Fruit fly (Drosophila melanogaster) whole organism, embryonic: ENCODE results near the gene Sld5.

Source experiments
- C15 ChIP-seq: fragments of 200-800 bp; sonication (Bioruptor generic); IDR thresholded peaks from 3 replicates; pipeline ENCODE4 v1.3.6; 2022; ENCODE audit warnings: missing biosample characterization, missing genetic modification characterization
- CG11560 ChIP-seq: fragments of 200-800 bp; sonication (Bioruptor generic); IDR thresholded peaks from 3 replicates; pipeline ENCODE4 v1.3.6; 2022; ENCODE audit warnings: missing biosample characterization, missing genetic modification characterization
- CG11723 ChIP-seq: fragments of 200-800 bp; sonication (Bioruptor generic); optimal IDR thresholded peaks from 2 replicates; lab custom pipeline; 2017; ENCODE audit warnings: missing biosample characterization, mild to moderate bottlenecking, missing genetic modification characterization
- CG14667 ChIP-seq: fragments of 200-800 bp; sonication (Bioruptor generic); IDR thresholded peaks from 2 replicates; pipeline ENCODE4 v1.3.6; 2022; ENCODE audit warnings: missing biosample characterization, missing genetic modification characterization
- CG15011 ChIP-seq: fragments of 200-800 bp; sonication (Bioruptor generic); optimal IDR thresholded peaks from 3 replicates; lab custom pipeline; 2018; ENCODE audit warnings: missing biosample characterization, mild to moderate bottlenecking, missing genetic modification characterization
- CG15073 ChIP-seq: fragments of 200-800 bp; sonication (Bioruptor generic); optimal IDR thresholded peaks from 2 replicates; lab custom pipeline; 2016; ENCODE audit warnings: missing biosample characterization, missing genetic modification characterization
- CG15269 ChIP-seq: fragments of 200-800 bp; sonication (Bioruptor generic); optimal IDR thresholded peaks from 2 replicates; lab custom pipeline; 2018; ENCODE audit warnings: missing biosample characterization, mild to moderate bottlenecking, missing genetic modification characterization, moderate library complexity
- CG15601 ChIP-seq: fragments of 200-800 bp; sonication (Bioruptor generic); optimal IDR thresholded peaks from 3 replicates; lab custom pipeline; 2019; ENCODE audit warnings: missing biosample characterization, mild to moderate bottlenecking, missing genetic modification characterization, moderate library complexity
- CG17361 ChIP-seq: fragments of 200-800 bp; sonication (Bioruptor generic); IDR thresholded peaks from 3 replicates; pipeline ENCODE4 v1.3.6; 2022; ENCODE audit warnings: missing biosample characterization, missing genetic modification characterization
- CG18599 ChIP-seq: fragments of 200-800 bp; sonication (Bioruptor generic); optimal IDR thresholded peaks from 3 replicates; lab custom pipeline; 2017; ENCODE audit warnings: missing biosample characterization, missing genetic modification characterization, mild to moderate bottlenecking, moderate library complexity, missing genetic modification reagents
- CG2116 ChIP-seq: fragments of 200-800 bp; sonication (Bioruptor generic); optimal IDR thresholded peaks from 3 replicates; lab custom pipeline; 2018; ENCODE audit warnings: missing biosample characterization, mild to moderate bottlenecking, missing genetic modification characterization
- CG2129 ChIP-seq: fragments of 200-800 bp; sonication (Bioruptor generic); IDR thresholded peaks from 2 replicates; pipeline ENCODE4 v1.3.6; 2022; ENCODE audit warnings: missing biosample characterization, missing genetic modification characterization; ENCODE audit not compliant: partially characterized antibody
- CG2678 ChIP-seq: fragments of 200-800 bp; sonication (Bioruptor generic); optimal IDR thresholded peaks from 3 replicates; lab custom pipeline; 2019; ENCODE audit warnings: missing biosample characterization, mild to moderate bottlenecking, missing genetic modification characterization, moderate library complexity
- CG2712 ChIP-seq: fragments of 200-800 bp; optimal IDR thresholded peaks from 3 replicates; lab custom pipeline; 2019; ENCODE audit warnings: missing biosample characterization, mild to moderate bottlenecking, missing genetic modification characterization, moderate library complexity
- CG34224 ChIP-seq: fragments of 200-800 bp; sonication (Bioruptor generic); IDR thresholded peaks from 3 replicates; pipeline ENCODE4 v1.3.6; 2022; ENCODE audit warnings: missing biosample characterization, missing genetic modification characterization; ENCODE audit not compliant: partially characterized antibody
- CG4328 ChIP-seq: fragments of 200-800 bp; sonication (Bioruptor generic); optimal IDR thresholded peaks from 3 replicates; lab custom pipeline; 2017; ENCODE audit warnings: missing biosample characterization, missing genetic modification reagents, missing genetic modification characterization
- CG4707 ChIP-seq: fragments of 200-800 bp; sonication (Bioruptor generic); optimal IDR thresholded peaks from 2 replicates; lab custom pipeline; 2018; ENCODE audit warnings: missing biosample characterization, mild to moderate bottlenecking, missing genetic modification characterization, moderate library complexity
- CG6765 ChIP-seq: fragments of 200-800 bp; sonication (Bioruptor generic); optimal IDR thresholded peaks from 3 replicates; lab custom pipeline; 2017; ENCODE audit warnings: missing biosample characterization, mild to moderate bottlenecking, missing genetic modification characterization
- CG8089 ChIP-seq: fragments of 200-800 bp; sonication (Bioruptor generic); optimal IDR thresholded peaks from 3 replicates; lab custom pipeline; 2016; ENCODE audit warnings: missing biosample characterization, missing genetic modification characterization
- CG8388 ChIP-seq: fragments of 200-800 bp; sonication (Bioruptor generic); optimal IDR thresholded peaks from 2 replicates; lab custom pipeline; 2019; ENCODE audit warnings: missing biosample characterization, mild to moderate bottlenecking, missing genetic modification characterization, moderate library complexity
- CG8478 ChIP-seq: fragments of >200 bp; optimal IDR thresholded peaks from 2 replicates; lab custom pipeline; 2018
- CG9215 ChIP-seq: fragments of 200-800 bp; sonication (Bioruptor generic); IDR thresholded peaks from 2 replicates; pipeline ENCODE4 v1.3.6; 2022; ENCODE audit warnings: missing biosample characterization, missing genetic modification characterization
- CG9727 ChIP-seq: fragments of 200-800 bp; sonication (Bioruptor generic); optimal IDR thresholded peaks from 3 replicates; lab custom pipeline; 2017; ENCODE audit warnings: missing biosample characterization, mild to moderate bottlenecking, missing genetic modification characterization
- CG9932 ChIP-seq: fragments of 200-800 bp; sonication (Bioruptor generic); IDR thresholded peaks from 2 replicates; pipeline ENCODE4 v1.3.6; 2022; ENCODE audit warnings: missing biosample characterization, missing genetic modification characterization
- Gsc ChIP-seq: fragments of 200-800 bp; sonication (Bioruptor generic); IDR thresholded peaks from 2 replicates; pipeline ENCODE4 v1.3.6; 2022; ENCODE audit warnings: missing biosample characterization, missing genetic modification characterization
- Hmr ChIP-seq: fragments of 200-800 bp; sonication (Bioruptor generic); optimal IDR thresholded peaks from 3 replicates; lab custom pipeline; 2017; ENCODE audit warnings: mild to moderate bottlenecking, missing biosample characterization, missing genetic modification reagents, missing genetic modification characterization
- Hr3 ChIP-seq: fragments of 200-800 bp; sonication (Bioruptor generic); optimal IDR thresholded peaks from 3 replicates; lab custom pipeline; 2016; ENCODE audit warnings: missing biosample characterization, missing genetic modification characterization
- Lhr ChIP-seq: fragments of 200-800 bp; sonication (Bioruptor generic); optimal IDR thresholded peaks from 3 replicates; lab custom pipeline; 2017; ENCODE audit warnings: mild to moderate bottlenecking, missing biosample characterization, missing genetic modification reagents, missing genetic modification characterization
- MESR4 ChIP-seq: fragments of 200-800 bp; sonication (Bioruptor generic); optimal IDR thresholded peaks from 2 replicates; lab custom pipeline; 2018; ENCODE audit warnings: missing biosample characterization, mild to moderate bottlenecking, missing genetic modification characterization, moderate library complexity
- Max ChIP-seq: fragments of 200-800 bp; sonication (Bioruptor generic); optimal IDR thresholded peaks from 2 replicates; lab custom pipeline; 2016; ENCODE audit warnings: missing biosample characterization, mild to moderate bottlenecking, missing genetic modification characterization
- Optix ChIP-seq: fragments of 200-800 bp; sonication (Bioruptor generic); IDR thresholded peaks from 3 replicates; pipeline ENCODE4 v1.3.6; 2022; ENCODE audit warnings: missing biosample characterization, missing genetic modification characterization
- Stat92E ChIP-seq, 3 experiments: fragments of >200 bp in 2 of 3; fragments of 200-800 bp in 1 of 3; sonication (Bioruptor generic) in 1 of 3; optimal IDR thresholded peaks; 2 replicates each; lab custom pipeline; 2017 to 2019; ENCODE audit warnings: missing biosample characterization in 3 of 3, missing genetic modification characterization in 3 of 3, mild to moderate bottlenecking in 1 of 3, moderate library complexity in 1 of 3
- chn ChIP-seq: fragments of 200-800 bp; sonication (Bioruptor generic); optimal IDR thresholded peaks from 2 replicates; lab custom pipeline; 2016; ENCODE audit warnings: missing biosample characterization, missing genetic modification characterization
- crc ChIP-seq: fragments of 200-800 bp; sonication (Bioruptor generic); optimal IDR thresholded peaks from 2 replicates; lab custom pipeline; 2016; ENCODE audit warnings: missing biosample characterization, missing genetic modification characterization
- eyg ChIP-seq: fragments of 200-800 bp; sonication (Bioruptor generic); optimal IDR thresholded peaks from 3 replicates; lab custom pipeline; 2016; ENCODE audit warnings: missing biosample characterization, missing genetic modification characterization
- gem ChIP-seq: fragments of 200-800 bp; sonication (Bioruptor generic); optimal IDR thresholded peaks from 2 replicates; lab custom pipeline; 2019; ENCODE audit warnings: missing biosample characterization, mild to moderate bottlenecking, missing genetic modification characterization, moderate library complexity
- h ChIP-seq: fragments of >200 bp; optimal IDR thresholded peaks from 2 replicates; lab custom pipeline; 2017
- her ChIP-seq: fragments of 200-800 bp; sonication (Bioruptor generic); optimal IDR thresholded peaks from 2 replicates; lab custom pipeline; 2016; ENCODE audit warnings: missing biosample characterization, missing genetic modification characterization
- kay ChIP-seq: fragments of 200-800 bp; sonication (Bioruptor generic); optimal IDR thresholded peaks from 2 replicates; lab custom pipeline; 2016; ENCODE audit warnings: missing biosample characterization, missing genetic modification characterization
- lab ChIP-seq: fragments of 200-800 bp; sonication (Bioruptor generic); optimal IDR thresholded peaks from 3 replicates; lab custom pipeline; 2017; ENCODE audit warnings: missing biosample characterization, missing genetic modification characterization, mild to moderate bottlenecking, moderate library complexity, missing genetic modification reagents
- lmd ChIP-seq: fragments of 200-800 bp; sonication (Bioruptor generic); IDR thresholded peaks from 2 replicates; pipeline ENCODE4 v1.3.6; 2022; ENCODE audit warnings: missing biosample characterization, missing genetic modification characterization
- nerfin-2 ChIP-seq: fragments of 200-800 bp; sonication (Bioruptor generic); IDR thresholded peaks from 2 replicates; pipeline ENCODE4 v1.3.6; 2022; ENCODE audit warnings: missing biosample characterization, missing genetic modification characterization; ENCODE audit not compliant: partially characterized antibody
- nmo ChIP-seq: fragments of 200-800 bp; sonication (Bioruptor generic); optimal IDR thresholded peaks from 2 replicates; lab custom pipeline; 2018; ENCODE audit warnings: missing biosample characterization, mild to moderate bottlenecking, missing genetic modification characterization, moderate library complexity
- peb ChIP-seq: fragments of 200-800 bp; sonication (Bioruptor generic); IDR thresholded peaks from 2 replicates; pipeline ENCODE4 v1.3.6; 2022; ENCODE audit warnings: missing biosample characterization, missing genetic modification characterization
- run ChIP-seq: fragments of 200-800 bp; sonication (Bioruptor generic); optimal IDR thresholded peaks from 3 replicates; lab custom pipeline; 2018; ENCODE audit warnings: missing biosample characterization, mild to moderate bottlenecking, missing genetic modification characterization
- salm ChIP-seq: fragments of 200-800 bp; sonication (Bioruptor generic); optimal IDR thresholded peaks from 2 replicates; lab custom pipeline; 2018; ENCODE audit warnings: missing biosample characterization, mild to moderate bottlenecking, missing genetic modification characterization
- sens ChIP-seq: fragments of 200-800 bp; sonication (Bioruptor generic); peaks from one replicate; lab custom pipeline; 2016; ENCODE audit warnings: missing biosample characterization, missing genetic modification characterization
- ssp ChIP-seq: fragments of 200-800 bp; sonication (Bioruptor generic); IDR thresholded peaks from 2 replicates; pipeline ENCODE4 v1.3.6; 2022; ENCODE audit warnings: missing biosample characterization, missing genetic modification characterization
- sug ChIP-seq: fragments of 200-800 bp; optimal IDR thresholded peaks from 2 replicates; lab custom pipeline; 2019; ENCODE audit warnings: missing biosample characterization, mild to moderate bottlenecking, missing genetic modification characterization, moderate library complexity
- zfh1 ChIP-seq: fragments of 200-800 bp; sonication (Bioruptor generic); IDR thresholded peaks from 3 replicates; pipeline ENCODE4 v1.3.6; 2022; ENCODE audit warnings: missing biosample characterization, missing genetic modification characterization

Sld5 gene

DNA sequence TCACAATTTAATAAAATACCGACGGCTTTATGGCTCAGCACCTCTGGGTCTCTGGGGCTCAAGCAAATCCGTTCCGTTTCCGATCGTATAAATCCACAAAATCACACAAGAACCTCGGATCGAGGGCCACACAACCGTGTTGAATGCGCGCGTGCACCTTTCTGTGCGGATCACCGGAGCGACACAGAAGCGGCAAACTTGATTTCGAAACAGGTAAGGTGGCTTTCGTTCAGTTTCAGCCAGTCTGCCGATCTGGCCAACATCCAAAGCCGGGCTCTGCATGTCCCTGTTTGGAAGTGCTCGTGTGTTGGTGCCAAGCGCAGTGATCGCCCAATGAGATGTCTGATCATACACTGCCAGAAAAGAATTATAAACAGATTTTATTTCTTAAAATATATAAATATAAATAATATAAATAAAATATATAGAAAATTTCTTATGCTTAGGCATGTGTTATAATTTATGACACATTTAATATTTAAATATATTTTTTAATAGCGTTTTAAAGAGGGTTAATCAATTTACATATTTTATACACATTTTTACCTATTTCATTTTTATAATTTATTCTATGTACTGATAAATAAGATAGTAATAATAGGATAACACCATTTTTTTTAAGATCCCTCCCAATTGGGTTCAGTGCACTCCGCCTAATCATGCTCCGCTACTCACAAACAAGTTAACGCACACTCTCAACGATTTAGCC lies 42.3 kb upstream of the Sld5 start, which contains the start of gene dysf (continued):
- TF ChIP-seq CG8089 (no peak), CG4328 (GFP tag; lab: Kevin White, UChicago) (peak; percentile 52), Stat92E (GFP tag; optimal IDR thresholded peaks at IDR 0.05; lab: Kevin White, UChicago) (no peak), CG15073 (no peak), CG4707 (GFP tag; lab: Kevin White, UChicago) (no peak), ssp (GFP tag; lab: Robert Waterston, UW) (peak; percentile 42; the same call in 1 of the 2 replicates), Max (peak; percentile 49), CG11723 (GFP tag; lab: Kevin White, UChicago) (no peak), zfh1 (no peak), CG15269 (tag; lab: Kevin White, UChicago) (peak; percentile 70), CG15601 (tag; lab: Kevin White, UChicago) (peak; percentile 68), CG9215 (GFP tag; lab: Robert Waterston, UW) (no peak; the same call in 1 of the 2 replicates), C15 (GFP tag; lab: Robert Waterston, UW) (no peak), Lhr (GFP tag; lab: Kevin White, UChicago) (no peak), CG8478 (lab: Kevin White, UChicago) (no peak), crc (GFP tag; lab: Kevin White, UChicago) (no peak), run (tag; lab: Kevin White, UChicago) (no peak), CG9727 (peak; percentile 88), eyg (GFP tag; lab: Kevin White, UChicago) (no peak), CG14667 (GFP tag; lab: Robert Waterston, UW) (no peak), her (no peak), CG2129 (no peak), Hr3 (GFP tag; lab: Kevin White, UChicago) (peak; percentile 77), lab (GFP tag; lab: Kevin White, UChicago) (peak; percentile 31), CG34224 (GFP tag; lab: Robert Waterston, UW) (no peak), CG18599 (GFP tag; lab: Kevin White, UChicago) (peak; percentile 58), nmo (GFP tag; lab: Kevin White, UChicago) (peak; percentile 85), peb (GFP tag; lab: Robert Waterston, UW) (peak; percentile 22; the same call in 1 of the 2 replicates), chn (GFP tag; lab: Kevin White, UChicago) (no peak), CG17361 (peak; percentile 94), Optix (GFP tag; lab: Robert Waterston, UW) (no peak), sens (GFP tag; lab: Kevin White, UChicago) (no peak), h (lab: Kevin White, UChicago) (no peak), sug (peak; percentile 53), CG15011 (GFP tag; lab: Kevin White, UChicago) (no peak), nerfin-2 (GFP tag; lab: Robert Waterston, UW) (no peak), CG6765 (peak; percentile 23), CG11560 (no peak), Hmr (peak; percentile 45), Gsc (GFP tag; lab: Robert Waterston, UW) (no peak), gem (peak; percentile 86), CG9932 (GFP tag; lab: Robert Waterston, UW) (peak; percentile 46), lmd (GFP tag; lab: Robert Waterston, UW) (peak; percentile 38), kay (GFP tag; lab: Kevin White, UChicago) (no peak), CG2712 (peak; percentile 91), CG2116 (GFP tag; lab: Kevin White, UChicago) (peak; percentile 16), MESR4 (no peak), CG2678 (tag; lab: Kevin White, UChicago) (peak; percentile 87), CG8388 (GFP tag; lab: Kevin White, UChicago) (peak; percentile 60), salm (tag; lab: Kevin White, UChicago) (no peak)
